Fruit fly (Drosophila melanogaster) whole organism, adult: ENCODE data around the gene ND-B18.

Experiments used
- CG12768 ChIP-seq: fragments of 200-800 bp; sonication (Bioruptor generic); optimal IDR thresholded peaks from 2 replicates; lab custom pipeline; 2017; ENCODE audit warnings: missing biosample characterization, missing genetic modification characterization, mild to moderate bottlenecking, moderate library complexity, missing genetic modification reagents
- CG14711 ChIP-seq: fragments of 200-800 bp; sonication (Bioruptor generic); optimal IDR thresholded peaks from 2 replicates; lab custom pipeline; 2018; ENCODE audit warnings: missing biosample characterization, mild to moderate bottlenecking, missing genetic modification characterization, moderate library complexity
- CG33017 ChIP-seq: fragments of 200-800 bp; sonication (Bioruptor generic); optimal IDR thresholded peaks from 2 replicates; lab custom pipeline; 2018; ENCODE audit warnings: missing biosample characterization, mild to moderate bottlenecking, missing genetic modification characterization, moderate library complexity
- CG5204 ChIP-seq: fragments of 200-800 bp; sonication (Bioruptor generic); optimal IDR thresholded peaks from 2 replicates; lab custom pipeline; 2016; ENCODE audit warnings: missing biosample characterization, missing genetic modification characterization
- CG7045 ChIP-seq: fragments of 200-800 bp; sonication (Bioruptor generic); optimal IDR thresholded peaks from 2 replicates; lab custom pipeline; 2017; ENCODE audit warnings: missing biosample characterization, mild to moderate bottlenecking, missing genetic modification characterization
- Clk ChIP-seq: fragments of 200-800 bp; sonication (Bioruptor generic); optimal IDR thresholded peaks from 2 replicates; lab custom pipeline; 2017; ENCODE audit warnings: missing biosample characterization, missing genetic modification characterization
- Hr96 ChIP-seq: fragments of 200-800 bp; sonication (Bioruptor generic); optimal IDR thresholded peaks from 2 replicates; lab custom pipeline; 2016; ENCODE audit warnings: missing biosample characterization, missing genetic modification characterization
- Mnt ChIP-seq: fragments of 200-800 bp; sonication (Bioruptor generic); optimal IDR thresholded peaks from 2 replicates; lab custom pipeline; 2016; ENCODE audit warnings: missing biosample characterization, mild to moderate bottlenecking, missing genetic modification characterization
- bab1 ChIP-seq: fragments of 200-800 bp; sonication (Bioruptor generic); optimal IDR thresholded peaks from 3 replicates; lab custom pipeline; 2019; ENCODE audit warnings: missing biosample characterization, mild to moderate bottlenecking, missing genetic modification characterization, moderate library complexity
- ovo ChIP-seq: fragments of 200-800 bp; sonication (Bioruptor generic); optimal IDR thresholded peaks from 2 replicates; lab custom pipeline; 2016; ENCODE audit warnings: missing biosample characterization, missing genetic modification characterization
- tj ChIP-seq: fragments of 200-800 bp; sonication (Bioruptor generic); optimal IDR thresholded peaks from 3 replicates; lab custom pipeline; 2017; ENCODE audit warnings: missing biosample characterization, mild to moderate bottlenecking, missing genetic modification characterization, moderate library complexity

- TF ChIP-seq CG5204 (GFP tag; lab: Kevin White, UChicago) (no peak), CG12768 (GFP tag; lab: Kevin White, UChicago) (no peak), tj (GFP tag; lab: Kevin White, UChicago) (no peak), CG7045 (no peak), Mnt (no peak), Clk (GFP tag; lab: Kevin White, UChicago) (no peak), CG14711 (tag; lab: Kevin White, UChicago) (no peak), ovo (GFP tag; lab: Kevin White, UChicago) (no peak), bab1 (GFP tag; lab: Kevin White, UChicago) (no peak), Hr96 (GFP tag; lab: Kevin White, UChicago) (no peak), CG33017 (tag; lab: Kevin White, UChicago) (no peak)
Measured at dm6 chrX:15082681-15083080, 19.1 kb downstream of the ND-B18 start, which contains the start of gene CG33178.
